Fruit fly (Drosophila melanogaster): ENCODE measurements around the gene CG32206.
A peak's percentile ranks its signal among the peaks of the same experiment; 100 is the strongest.

CG32206 gene

DNA sequence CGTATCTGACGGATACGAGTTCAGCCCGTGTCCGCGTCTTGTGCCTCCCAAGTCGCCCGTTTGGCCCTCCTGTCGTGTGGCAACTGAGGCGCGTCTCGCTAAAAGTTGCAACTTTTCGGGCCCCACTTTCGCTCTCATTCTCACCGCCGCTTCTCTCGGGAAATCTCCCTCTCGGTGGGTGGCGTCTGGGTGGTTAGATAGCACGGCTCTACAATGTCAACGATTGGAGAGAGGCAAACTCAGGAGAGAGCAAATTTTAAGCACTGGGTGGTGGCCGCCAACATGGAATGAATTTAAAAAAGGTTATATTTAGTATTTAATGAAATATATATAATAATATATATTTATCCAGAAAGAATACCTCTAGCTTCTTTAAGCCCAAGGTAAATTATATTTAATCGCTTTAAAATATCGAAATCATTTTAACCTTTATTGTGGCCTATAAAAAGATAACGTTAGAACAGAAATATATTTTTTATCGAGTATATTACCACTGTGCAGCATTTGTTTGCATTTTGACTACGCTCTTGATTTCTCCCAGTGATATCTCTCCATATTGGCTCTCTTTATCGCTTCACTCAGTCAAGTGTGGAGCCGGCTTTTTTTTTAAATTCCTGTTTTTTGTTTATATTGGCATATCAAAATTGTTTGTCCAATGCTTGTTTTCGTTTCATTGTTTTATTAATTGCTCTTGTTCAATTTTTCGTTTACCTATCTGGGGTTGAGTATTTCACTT, 120.1 kb downstream of the CG32206 start, which contains the start of gene Gbs-76A (continued):
- TF ChIP-seq esn (GFP tag; optimal IDR thresholded peaks at IDR 0.05) (peak; percentile 83), CG6163 (GFP tag; IDR thresholded peaks at IDR 0.05) (peak; percentile 90), Sox14 (GFP tag; optimal IDR thresholded peaks at IDR 0.05) (peak; percentile 72), svp (GFP tag) (peak; percentile 85), fd85E (GFP tag; optimal IDR thresholded peaks at IDR 0.05) (peak; percentile 52), CG8319 (GFP tag; optimal IDR thresholded peaks at IDR 0.05) (peak; percentile 75), net (GFP tag; optimal IDR thresholded peaks at IDR 0.05) (peak; percentile 70), CG10669 (GFP tag; optimal IDR thresholded peaks at IDR 0.05) (peak; percentile 80), spab (GFP tag; optimal IDR thresholded peaks at IDR 0.05) (peak; percentile 92), cyc (GFP tag; optimal IDR thresholded peaks at IDR 0.05) (peak; percentile 54)

- TF ChIP-seq achi (GFP tag; optimal IDR thresholded peaks at IDR 0.05) (no peak), Blimp-1 (GFP tag; optimal IDR thresholded peaks at IDR 0.05) (peak; percentile 53), CG8319 (GFP tag; optimal IDR thresholded peaks at IDR 0.05) (no peak), Eip75B (GFP tag; optimal IDR thresholded peaks at IDR 0.05) (peak; percentile 0), CG6854 (GFP tag; optimal IDR thresholded peaks at IDR 0.05) (no peak), CG11294 (GFP tag; IDR thresholded peaks at IDR 0.05) (no peak), eg (GFP tag; IDR thresholded peaks at IDR 0.05) (no peak), OdsH (GFP tag; optimal IDR thresholded peaks at IDR 0.05) (no peak), CG9139 (GFP tag; optimal IDR thresholded peaks at IDR 0.05) (no peak), CG16779 (tag; optimal IDR thresholded peaks at IDR 0.05) (no peak), dac (GFP tag; optimal IDR thresholded peaks at IDR 0.05) (no peak), dsx (GFP tag; optimal IDR thresholded peaks at IDR 0.05; ENCODE audit: poor library complexity, severe bottlenecking) (no peak), net (GFP tag; optimal IDR thresholded peaks at IDR 0.05) (no peak), svp (GFP tag) (peak; percentile 71), Hr39 (GFP tag; optimal IDR thresholded peaks at IDR 0.05) (no peak), Sox14 (GFP tag; optimal IDR thresholded peaks at IDR 0.05) (no peak), Eip78C (GFP tag) (peak; percentile 57), CG11762 (GFP tag; optimal IDR thresholded peaks at IDR 0.05; ENCODE audit: insufficient read depth) (no peak), Smox (GFP tag; optimal IDR thresholded peaks at IDR 0.05) (no peak)
These were observed 121.0 kb downstream of the CG32206 start for dm6 chr3L:19291465-19292413.

Data from whole organism, prepupa.